Fruit fly (Drosophila melanogaster) whole organism, wandering third instar larva: ENCODE measurements around the gene CG14074.
A peak's percentile ranks its signal among the peaks of the same experiment; 100 is the strongest.

Experiments
- Abd-B ChIP-seq: fragments of >200 bp; optimal IDR thresholded peaks from 2 replicates; lab custom pipeline; 2017; ENCODE audit warnings: missing biosample characterization, missing genetic modification characterization
- CG32264 ChIP-seq: fragments of 200-800 bp; sonication (Bioruptor generic); optimal IDR thresholded peaks from 2 replicates; lab custom pipeline; 2016; ENCODE audit warnings: missing biosample characterization, missing genetic modification characterization
- CG9705 ChIP-seq: fragments of 200-800 bp; sonication (Bioruptor generic); optimal IDR thresholded peaks from 2 replicates; lab custom pipeline; 2018; ENCODE audit warnings: missing biosample characterization, mild to moderate bottlenecking, missing genetic modification characterization
- CrebA ChIP-seq: fragments of 200-800 bp; sonication (Bioruptor generic); optimal IDR thresholded peaks from 2 replicates; lab custom pipeline; 2016; ENCODE audit warnings: missing biosample characterization, mild to moderate bottlenecking, missing genetic modification characterization, borderline replicate concordance
- Dfd ChIP-seq: fragments of >200 bp; optimal IDR thresholded peaks from 2 replicates; lab custom pipeline; 2017; ENCODE audit warnings: missing biosample characterization, missing genetic modification characterization
- GATAd ChIP-seq: sonication (Bioruptor generic); optimal IDR thresholded peaks from 2 replicates; lab custom pipeline; 2016; ENCODE audit warnings: missing biosample characterization, missing genetic modification characterization
- HLH106 ChIP-seq: fragments of 200-800 bp; optimal IDR thresholded peaks from 3 replicates; lab custom pipeline; 2019; ENCODE audit warnings: missing biosample characterization, mild to moderate bottlenecking, missing genetic modification characterization, moderate library complexity
- Hnf4 ChIP-seq: fragments of 200-800 bp; sonication (Bioruptor generic); optimal IDR thresholded peaks from 2 replicates; lab custom pipeline; 2016; ENCODE audit warnings: missing biosample characterization, mild to moderate bottlenecking, missing genetic modification characterization
- Hr78 ChIP-seq: fragments of >200 bp; optimal IDR thresholded peaks from 2 replicates; lab custom pipeline; 2017; ENCODE audit warnings: missing biosample characterization, missing genetic modification characterization
- Hr83 ChIP-seq: fragments of 200-300 bp; sonication (Bioruptor generic); optimal IDR thresholded peaks from 2 replicates; lab custom pipeline; 2016; ENCODE audit warnings: missing biosample characterization, mild to moderate bottlenecking, missing genetic modification characterization, moderate library complexity; ENCODE audit not compliant: poor library complexity, severe bottlenecking
- Jra ChIP-seq: sonication (Bioruptor generic); optimal IDR thresholded peaks from 2 replicates; lab custom pipeline; 2016; ENCODE audit warnings: missing biosample characterization, missing genetic modification characterization
- Mio ChIP-seq: sonication (Bioruptor generic); optimal IDR thresholded peaks from 2 replicates; lab custom pipeline; 2016; ENCODE audit warnings: missing biosample characterization, missing genetic modification characterization
- N ChIP-seq: fragments of >200 bp; optimal IDR thresholded peaks from 2 replicates; lab custom pipeline; 2018; ENCODE audit warnings: missing biosample characterization, missing external identifiers, missing genetic modification characterization
- OdsH ChIP-seq: fragments of 200-800 bp; sonication (Bioruptor generic); optimal IDR thresholded peaks from 2 replicates; lab custom pipeline; 2016; ENCODE audit warnings: missing biosample characterization, mild to moderate bottlenecking, missing genetic modification characterization
- Rel ChIP-seq, 2 experiments: fragments of 200-800 bp; sonication (Bioruptor generic) in 1 of 2; optimal IDR thresholded peaks; 2 replicates in 1 of 2; 3 replicates in 1 of 2; lab custom pipeline; 2016 to 2019; ENCODE audit warnings: mild to moderate bottlenecking in 2 of 2, missing biosample characterization in 2 of 2, missing genetic modification characterization in 2 of 2, moderate library complexity in 1 of 2
- Sp1 ChIP-seq: fragments of 200-800 bp; sonication (Bioruptor generic); optimal IDR thresholded peaks from 3 replicates; lab custom pipeline; 2019; ENCODE audit warnings: missing biosample characterization, mild to moderate bottlenecking, missing genetic modification characterization, moderate library complexity
- Vsx2 ChIP-seq: fragments of 200-300, 225-300 bp; sonication (Bioruptor generic); optimal IDR thresholded peaks from 2 replicates; lab custom pipeline; 2018; ENCODE audit warnings: missing biosample characterization, missing genetic modification characterization; ENCODE audit not compliant: partially characterized antibody
- br ChIP-seq: fragments of 200-800 bp; sonication (Bioruptor generic); optimal IDR thresholded peaks from 2 replicates; lab custom pipeline; 2016; ENCODE audit warnings: missing biosample characterization, missing genetic modification characterization
- brk ChIP-seq: fragments of 200-800 bp; sonication (Bioruptor generic); optimal IDR thresholded peaks from 2 replicates; lab custom pipeline; 2016; ENCODE audit warnings: missing biosample characterization, mild to moderate bottlenecking, missing genetic modification characterization
- dl ChIP-seq, 2 experiments: fragments of 175-275, 200-275 bp in 1 of 2; fragments of 200-275 bp in 1 of 2; sonication (Bioruptor generic); optimal IDR thresholded peaks; lab custom pipeline; 2018; ENCODE audit warnings: mild to moderate bottlenecking in 2 of 2, missing biosample characterization in 2 of 2, missing genetic modification characterization in 2 of 2, moderate library complexity in 2 of 2; ENCODE audit not compliant: partially characterized antibody in 2 of 2, insufficient read depth in 1 of 2
- dmrt93B ChIP-seq: fragments of 200-800 bp; sonication (Bioruptor generic); optimal IDR thresholded peaks from 2 replicates; lab custom pipeline; 2018; ENCODE audit warnings: missing biosample characterization, mild to moderate bottlenecking, missing genetic modification characterization
- dsf ChIP-seq: sonication (Bioruptor generic); optimal IDR thresholded peaks from 2 replicates; lab custom pipeline; 2016; ENCODE audit warnings: missing biosample characterization, missing genetic modification characterization, borderline replicate concordance
- ey ChIP-seq: fragments of 200-800 bp; sonication (Bioruptor generic); optimal IDR thresholded peaks from 2 replicates; lab custom pipeline; 2016; ENCODE audit warnings: missing biosample characterization, missing genetic modification characterization
- foxo ChIP-seq, 2 experiments: fragments of 200-800 bp; sonication (Bioruptor generic); optimal IDR thresholded peaks; 2 replicates in 1 of 2; 3 replicates in 1 of 2; lab custom pipeline; 2016 to 2017; ENCODE audit warnings: missing biosample characterization in 2 of 2, missing genetic modification characterization in 2 of 2
- fru ChIP-seq: fragments of 200-800 bp; sonication (Bioruptor generic); optimal IDR thresholded peaks from 3 replicates; lab custom pipeline; 2016; ENCODE audit warnings: missing biosample characterization, mild to moderate bottlenecking, missing genetic modification characterization
- h ChIP-seq: fragments of 200-800 bp; sonication (Bioruptor generic); optimal IDR thresholded peaks from 3 replicates; lab custom pipeline; 2016; ENCODE audit warnings: missing biosample characterization, mild to moderate bottlenecking, missing genetic modification characterization
- jim ChIP-seq: fragments of 175-275, 200-325 bp; sonication (Bioruptor generic); optimal IDR thresholded peaks from 2 replicates; lab custom pipeline; 2016; ENCODE audit warnings: missing biosample characterization, mild to moderate bottlenecking, missing genetic modification characterization
- lola ChIP-seq: fragments of >200 bp; optimal IDR thresholded peaks from 2 replicates; lab custom pipeline; 2017; ENCODE audit warnings: missing biosample characterization, missing genetic modification characterization
- pan ChIP-seq: fragments of >200 bp; optimal IDR thresholded peaks from 2 replicates; lab custom pipeline; 2017
- psq ChIP-seq: fragments of 200-800 bp; sonication (Bioruptor generic); optimal IDR thresholded peaks from 3 replicates; lab custom pipeline; 2017; ENCODE audit warnings: missing biosample characterization, mild to moderate bottlenecking, missing genetic modification characterization, moderate library complexity
- rgr ChIP-seq: fragments of 200-800 bp; sonication (Bioruptor generic); optimal IDR thresholded peaks from 3 replicates; lab custom pipeline; 2016; ENCODE audit warnings: missing biosample characterization, mild to moderate bottlenecking, missing genetic modification characterization
- sage ChIP-seq: fragments of 200-800 bp; sonication (Bioruptor generic); optimal IDR thresholded peaks from 2 replicates; lab custom pipeline; 2016; ENCODE audit warnings: missing biosample characterization, mild to moderate bottlenecking, missing genetic modification characterization
- sv ChIP-seq: fragments of 200-800 bp; sonication (Bioruptor generic); optimal IDR thresholded peaks from 3 replicates; lab custom pipeline; 2016; ENCODE audit warnings: missing biosample characterization, missing genetic modification characterization
- tai ChIP-seq: sonication (Bioruptor generic); optimal IDR thresholded peaks from 2 replicates; lab custom pipeline; 2016; ENCODE audit warnings: missing biosample characterization, missing genetic modification characterization
- usp ChIP-seq: fragments of >200 bp; optimal IDR thresholded peaks from 2 replicates; lab custom pipeline; 2017; ENCODE audit warnings: missing biosample characterization, missing genetic modification characterization
- woc ChIP-seq: sonication (Bioruptor generic); optimal IDR thresholded peaks from 2 replicates; lab custom pipeline; 2016; ENCODE audit warnings: missing biosample characterization, mild to moderate bottlenecking, missing genetic modification characterization

The CG14074 gene

dm6 chr3L:18833234-18833633 lies 32.8 kb upstream of the CG14074 start:
- peak; percentile 42 for TF ChIP-seq Hr83 (GFP tag; lab: Kevin White, UChicago)
- TF ChIP-seq tai (GFP tag; lab: Kevin White, UChicago): peak; percentile 62
- peak; percentile 30 for TF ChIP-seq br (GFP tag; lab: Kevin White, UChicago)
- no peak for TF ChIP-seq CG32264 (GFP tag; lab: Kevin White, UChicago)
- no peak for TF ChIP-seq N (GFP tag; lab: Kevin White, UChicago)
- TF ChIP-seq sage (GFP tag; lab: Kevin White, UChicago): peak; percentile 30
- no peak for TF ChIP-seq CrebA (GFP tag; lab: Kevin White, UChicago)
- TF ChIP-seq h (GFP tag; lab: Kevin White, UChicago): peak; percentile 24
- TF ChIP-seq Vsx2 (GFP tag; lab: Kevin White, UChicago): peak; percentile 64
- peak; percentile 1 for TF ChIP-seq rgr
- no peak for TF ChIP-seq jim
- peak; percentile 25 for TF ChIP-seq OdsH (GFP tag; lab: Kevin White, UChicago)
- TF ChIP-seq psq (GFP tag; lab: Kevin White, UChicago): no peak
- TF ChIP-seq, all 38 proteins: peak for 8

dm6 chr3L:18834924-18835323 lies 31.1 kb upstream of the CG14074 start:
- no peak for TF ChIP-seq CG32264 (GFP tag; lab: Kevin White, UChicago)
- TF ChIP-seq CrebA (GFP tag; lab: Kevin White, UChicago): no peak
- TF ChIP-seq fru (GFP tag; lab: Kevin White, UChicago): no peak
- no peak for TF ChIP-seq Mio (GFP tag; lab: Kevin White, UChicago)
- TF ChIP-seq Hr78 (GFP tag; lab: Kevin White, UChicago): no peak
- no peak for TF ChIP-seq ey (GFP tag; lab: Kevin White, UChicago)
- TF ChIP-seq HLH106: no peak
- TF ChIP-seq lola (GFP tag; lab: Kevin White, UChicago): no peak
- TF ChIP-seq Sp1 (GFP tag; lab: Kevin White, UChicago): no peak
- TF ChIP-seq N (GFP tag; lab: Kevin White, UChicago): no peak
- no peak for TF ChIP-seq Abd-B
- TF ChIP-seq Hnf4: no peak
- TF ChIP-seq dl (GFP tag; optimal IDR thresholded peaks at IDR 0.05; lab: Kevin White, UChicago; ENCODE audit: insufficient read depth in 1 of 2, partially characterized antibody in 2 of 2): no peak
- TF ChIP-seq dmrt93B (GFP tag; lab: Kevin White, UChicago): no peak
- TF ChIP-seq sage (GFP tag; lab: Kevin White, UChicago): no peak
- TF ChIP-seq rgr: no peak

DNA sequence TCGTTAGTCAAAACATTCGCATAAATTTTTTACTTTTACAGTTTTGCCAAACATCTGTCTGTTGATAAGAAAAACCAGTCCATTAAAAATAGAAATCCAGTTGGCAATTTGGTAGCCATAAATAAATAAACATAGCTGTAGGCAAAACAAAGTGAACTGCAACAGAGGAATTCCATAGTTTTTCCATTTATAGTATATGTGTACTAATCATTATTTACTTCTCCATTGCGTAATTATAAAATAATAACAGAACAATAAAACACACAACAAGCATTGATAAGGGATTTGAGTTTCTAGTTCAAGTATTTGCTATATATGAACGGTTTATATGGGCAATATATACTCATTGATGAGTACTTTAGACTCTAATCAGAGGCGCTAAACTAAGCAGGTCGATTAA lies 29.4 kb upstream of the CG14074 start:
- TF ChIP-seq OdsH (GFP tag; lab: Kevin White, UChicago) (no peak), dsf (no peak), HLH106 (no peak), br (GFP tag; lab: Kevin White, UChicago) (no peak), ey (GFP tag; lab: Kevin White, UChicago) (no peak), foxo (GFP tag; optimal IDR thresholded peaks at IDR 0.05; lab: Kevin White, UChicago) (no peak), usp (no peak)

dm6 chr3L:18837707-18838244 lies 28.2 kb upstream of the CG14074 start:
- TF ChIP-seq fru (GFP tag; lab: Kevin White, UChicago): no peak
- no peak for TF ChIP-seq tai (GFP tag; lab: Kevin White, UChicago)
- no peak for TF ChIP-seq psq (GFP tag; lab: Kevin White, UChicago)
- no peak for TF ChIP-seq dl (GFP tag; optimal IDR thresholded peaks at IDR 0.05; lab: Kevin White, UChicago; ENCODE audit: insufficient read depth in 1 of 2, partially characterized antibody in 2 of 2)
- no peak for TF ChIP-seq brk (GFP tag; lab: Kevin White, UChicago)
- TF ChIP-seq usp: no peak
- no peak for TF ChIP-seq GATAd (GFP tag; lab: Kevin White, UChicago)
- no peak for TF ChIP-seq foxo (GFP tag; optimal IDR thresholded peaks at IDR 0.05; lab: Kevin White, UChicago)

DNA sequence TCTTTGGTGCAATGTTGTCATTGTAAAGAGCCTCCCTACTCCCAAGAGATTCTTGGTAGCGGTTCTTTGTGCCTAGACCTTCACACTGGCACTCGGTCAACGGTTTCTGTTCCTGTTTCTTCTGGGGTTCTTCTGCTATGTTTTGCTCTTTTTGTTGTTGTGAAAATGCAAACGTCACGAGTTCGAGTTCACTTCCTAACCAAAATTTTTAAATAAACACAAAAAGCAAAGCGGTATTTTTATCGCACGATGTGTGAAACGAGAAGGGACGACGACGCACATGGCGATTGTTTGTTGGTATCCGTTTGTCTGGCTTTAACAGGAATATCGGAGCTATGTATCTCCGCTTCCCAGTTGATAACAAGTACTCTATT lies 26.0 kb upstream of the CG14074 start:
- TF ChIP-seq Hr78 (GFP tag; lab: Kevin White, UChicago): no peak
- TF ChIP-seq Jra (GFP tag; lab: Kevin White, UChicago): no peak
- TF ChIP-seq tai (GFP tag; lab: Kevin White, UChicago): no peak
- no peak for TF ChIP-seq br (GFP tag; lab: Kevin White, UChicago)
- no peak for TF ChIP-seq pan (lab: Kevin White, UChicago)
- no peak for TF ChIP-seq Rel (GFP tag; optimal IDR thresholded peaks at IDR 0.05; lab: Kevin White, UChicago)
- no peak for TF ChIP-seq Rel (tag; optimal IDR thresholded peaks at IDR 0.05; lab: Kevin White, UChicago)
- TF ChIP-seq CrebA (GFP tag; lab: Kevin White, UChicago): no peak
- no peak for TF ChIP-seq sv (GFP tag; lab: Kevin White, UChicago)
- TF ChIP-seq Dfd (GFP tag; lab: Kevin White, UChicago): no peak
- no peak for TF ChIP-seq CG9705
- TF ChIP-seq Vsx2 (GFP tag; lab: Kevin White, UChicago): no peak
- TF ChIP-seq woc: no peak
- TF ChIP-seq sage (GFP tag; lab: Kevin White, UChicago): no peak
- no peak for TF ChIP-seq h (GFP tag; lab: Kevin White, UChicago)
- no peak for TF ChIP-seq Sp1 (GFP tag; lab: Kevin White, UChicago)
